Fruit fly (Drosophila melanogaster) whole organism, embryonic: Measurements from ENCODE around the gene HBS1.

Experiments used
- Abd-B ChIP-seq: fragments of 200-800 bp; sonication (Bioruptor generic); optimal IDR thresholded peaks from 2 replicates; lab custom pipeline; 2018; ENCODE audit warnings: missing biosample characterization, mild to moderate bottlenecking, missing genetic modification characterization, moderate library complexity
- CG11085 ChIP-seq: fragments of 200-800 bp; sonication (Bioruptor generic); IDR thresholded peaks from 2 replicates; pipeline ENCODE4 v1.3.6; 2022; ENCODE audit warnings: missing biosample characterization, missing genetic modification characterization
- CG11093 ChIP-seq: fragments of 200-800 bp; sonication (Bioruptor generic); IDR thresholded peaks from 3 replicates; pipeline ENCODE4 v1.3.6; 2022; ENCODE audit warnings: missing biosample characterization, missing genetic modification characterization
- CG11695 ChIP-seq: fragments of 200-800 bp; sonication (Bioruptor generic); IDR thresholded peaks from 3 replicates; pipeline ENCODE4 v1.3.6; 2022; ENCODE audit warnings: missing biosample characterization, missing genetic modification characterization
- CG14050 ChIP-seq: fragments of 200-800 bp; sonication (Bioruptor generic); IDR thresholded peaks from 3 replicates; pipeline ENCODE4 v1.3.6; 2022; ENCODE audit warnings: missing biosample characterization, missing genetic modification characterization
- CG15073 ChIP-seq: fragments of 200-800 bp; sonication (Bioruptor generic); optimal IDR thresholded peaks from 2 replicates; lab custom pipeline; 2016; ENCODE audit warnings: missing biosample characterization, missing genetic modification characterization
- CG15696 ChIP-seq: fragments of 200-800 bp; sonication (Bioruptor generic); optimal IDR thresholded peaks from 2 replicates; lab custom pipeline; 2019; ENCODE audit warnings: missing biosample characterization, mild to moderate bottlenecking, missing genetic modification characterization, moderate library complexity
- CG16779 ChIP-seq: fragments of 200-800 bp; sonication (Bioruptor generic); IDR thresholded peaks from 2 replicates; pipeline ENCODE4 v1.3.6; 2022; ENCODE audit warnings: missing biosample characterization, missing genetic modification characterization
- CG17361 ChIP-seq: fragments of 200-800 bp; sonication (Bioruptor generic); IDR thresholded peaks from 3 replicates; pipeline ENCODE4 v1.3.6; 2022; ENCODE audit warnings: missing biosample characterization, missing genetic modification characterization
- CG1792 ChIP-seq: fragments of 200-800 bp; sonication (Bioruptor generic); optimal IDR thresholded peaks from 2 replicates; lab custom pipeline; 2016; ENCODE audit warnings: missing biosample characterization, missing genetic modification characterization
- CG2712 ChIP-seq: fragments of 200-800 bp; optimal IDR thresholded peaks from 3 replicates; lab custom pipeline; 2019; ENCODE audit warnings: missing biosample characterization, mild to moderate bottlenecking, missing genetic modification characterization, moderate library complexity
- CG30020 ChIP-seq: fragments of 200-800 bp; optimal IDR thresholded peaks from 2 replicates; lab custom pipeline; 2019; ENCODE audit warnings: missing biosample characterization, mild to moderate bottlenecking, missing genetic modification characterization, moderate library complexity
- CG31224 ChIP-seq: fragments of 200-800 bp; sonication (Bioruptor generic); IDR thresholded peaks from 2 replicates; pipeline ENCODE4 v1.3.6; 2022; ENCODE audit warnings: missing biosample characterization, missing genetic modification characterization
- CG31441 ChIP-seq: fragments of 200-800 bp; sonication (Bioruptor generic); IDR thresholded peaks from 2 replicates; pipeline ENCODE4 v1.3.6; 2022; ENCODE audit warnings: missing biosample characterization, missing genetic modification characterization
- CG32772 ChIP-seq: fragments of 200-800 bp; sonication (Bioruptor generic); IDR thresholded peaks from 2 replicates; pipeline ENCODE4 v1.3.6; 2022; ENCODE audit warnings: missing biosample characterization, missing genetic modification characterization
- CG34224 ChIP-seq: fragments of 200-800 bp; sonication (Bioruptor generic); IDR thresholded peaks from 3 replicates; pipeline ENCODE4 v1.3.6; 2022; ENCODE audit warnings: missing biosample characterization, missing genetic modification characterization; ENCODE audit not compliant: partially characterized antibody
- CG34376 ChIP-seq: fragments of 200-800 bp; sonication (Bioruptor generic); optimal IDR thresholded peaks from 2 replicates; lab custom pipeline; 2018; ENCODE audit warnings: missing biosample characterization, mild to moderate bottlenecking, missing genetic modification characterization
- CG3838 ChIP-seq: fragments of 200-800 bp; sonication (Bioruptor generic); optimal IDR thresholded peaks from 3 replicates; lab custom pipeline; 2016; ENCODE audit warnings: missing biosample characterization, missing genetic modification characterization
- CG4328 ChIP-seq: fragments of 200-800 bp; sonication (Bioruptor generic); optimal IDR thresholded peaks from 3 replicates; lab custom pipeline; 2017; ENCODE audit warnings: missing biosample characterization, missing genetic modification reagents, missing genetic modification characterization
- CG4730 ChIP-seq: fragments of 200-800 bp; sonication (Bioruptor generic); IDR thresholded peaks from 2 replicates; pipeline ENCODE4 v1.3.6; 2022; ENCODE audit warnings: missing biosample characterization, missing genetic modification characterization
- CG5245 ChIP-seq: fragments of 200-800 bp; sonication (Bioruptor generic); optimal IDR thresholded peaks from 3 replicates; lab custom pipeline; 2016; ENCODE audit warnings: missing biosample characterization, missing genetic modification characterization
- CG9797 ChIP-seq: fragments of 200-800 bp; sonication (Bioruptor generic); optimal IDR thresholded peaks from 3 replicates; lab custom pipeline; 2018; ENCODE audit warnings: missing biosample characterization, mild to moderate bottlenecking, missing genetic modification characterization
- CG9817 ChIP-seq: fragments of 200-800 bp; sonication (Bioruptor generic); optimal IDR thresholded peaks from 2 replicates; lab custom pipeline; 2018; ENCODE audit warnings: missing biosample characterization, mild to moderate bottlenecking, missing genetic modification characterization, moderate library complexity
- Dek ChIP-seq: fragments of 200-800 bp; sonication (Bioruptor generic); optimal IDR thresholded peaks from 3 replicates; lab custom pipeline; 2019; ENCODE audit warnings: missing biosample characterization, mild to moderate bottlenecking, missing genetic modification characterization, moderate library complexity
- Drgx ChIP-seq: fragments of 200-800 bp; sonication (Bioruptor generic); IDR thresholded peaks from 2 replicates; pipeline ENCODE4 v1.3.6; 2022; ENCODE audit warnings: missing biosample characterization, missing genetic modification characterization
- E2f2 ChIP-seq: fragments of 200-800 bp; sonication (Bioruptor generic); IDR thresholded peaks from 2 replicates; pipeline ENCODE4 v1.3.6; 2022; ENCODE audit warnings: missing biosample characterization, missing genetic modification characterization
- ERR ChIP-seq: fragments of 200-800 bp; sonication (Bioruptor generic); optimal IDR thresholded peaks from 2 replicates; lab custom pipeline; 2016; ENCODE audit warnings: missing biosample characterization, missing genetic modification characterization
- Med ChIP-seq: fragments of 200-800 bp; sonication (Bioruptor generic); peaks from one replicate; lab custom pipeline; 2016; ENCODE audit warnings: missing biosample characterization, missing genetic modification characterization, mild to moderate bottlenecking, inconsistent platforms, moderate library complexity
- Mrtf ChIP-seq: fragments of 200-800 bp; sonication (Bioruptor generic); IDR thresholded peaks from 3 replicates; pipeline ENCODE4 v1.3.6; 2022; ENCODE audit warnings: missing biosample characterization, missing genetic modification characterization
- PHDP ChIP-seq: fragments of 200-800 bp; sonication (Bioruptor generic); optimal IDR thresholded peaks from 3 replicates; lab custom pipeline; 2018; ENCODE audit warnings: missing biosample characterization, mild to moderate bottlenecking, missing genetic modification characterization, moderate library complexity
- Pdp1 ChIP-seq, 2 experiments: fragments of 200-800 bp; sonication (Bioruptor generic); optimal IDR thresholded peaks; 3 replicates each; lab custom pipeline; 2016; ENCODE audit warnings: missing biosample characterization in 2 of 2, missing genetic modification characterization in 2 of 2, mild to moderate bottlenecking in 1 of 2, moderate library complexity in 1 of 2
- Ravus ChIP-seq: fragments of 200-800 bp; sonication (Bioruptor generic); IDR thresholded peaks from 2 replicates; pipeline ENCODE4 v1.3.6; 2022; ENCODE audit warnings: missing biosample characterization, missing genetic modification characterization
- Sin3A ChIP-seq: fragments of >200 bp; optimal IDR thresholded peaks from 2 replicates; lab custom pipeline; 2018
- Vsx1 ChIP-seq: fragments of 200-800 bp; sonication (Bioruptor generic); optimal IDR thresholded peaks from 2 replicates; lab custom pipeline; 2017; ENCODE audit warnings: missing biosample characterization, mild to moderate bottlenecking, missing genetic modification characterization, missing genetic modification reagents
- bowl ChIP-seq: fragments of 200-800 bp; sonication (Bioruptor generic); IDR thresholded peaks from 2 replicates; pipeline ENCODE4 v1.3.6; 2022; ENCODE audit warnings: missing biosample characterization, missing genetic modification characterization
- caup ChIP-seq: fragments of 200-800 bp; sonication (Bioruptor generic); optimal IDR thresholded peaks from 3 replicates; lab custom pipeline; 2017; ENCODE audit warnings: missing biosample characterization, mild to moderate bottlenecking, missing genetic modification characterization, moderate library complexity; ENCODE audit not compliant: severe bottlenecking
- en ChIP-seq: fragments of 200-800 bp; sonication (Bioruptor generic); optimal IDR thresholded peaks from 2 replicates; lab custom pipeline; 2016; ENCODE audit warnings: missing biosample characterization, missing genetic modification characterization
- gce ChIP-seq: fragments of 200-800 bp; sonication (Bioruptor generic); IDR thresholded peaks from 3 replicates; pipeline ENCODE4 v1.3.6; 2022; ENCODE audit warnings: missing biosample characterization, missing genetic modification characterization
- grau ChIP-seq: fragments of 200-800 bp; optimal IDR thresholded peaks from 3 replicates; lab custom pipeline; 2019; ENCODE audit warnings: missing biosample characterization, mild to moderate bottlenecking, missing genetic modification characterization, moderate library complexity
- gsb-n ChIP-seq: fragments of 200-800 bp; sonication (Bioruptor generic); optimal IDR thresholded peaks from 3 replicates; lab custom pipeline; 2018; ENCODE audit warnings: missing biosample characterization, mild to moderate bottlenecking, missing genetic modification characterization
- ind ChIP-seq: fragments of 200-800 bp; sonication (Bioruptor generic); optimal IDR thresholded peaks from 3 replicates; lab custom pipeline; 2016; ENCODE audit warnings: missing biosample characterization, missing genetic modification characterization
- onecut ChIP-seq: fragments of 200-800 bp; sonication (Bioruptor generic); IDR thresholded peaks from 2 replicates; pipeline ENCODE4 v1.3.6; 2022; ENCODE audit warnings: missing biosample characterization, missing genetic modification characterization
- pan ChIP-seq, 4 experiments: fragments of >200 bp in 3 of 4; fragments of 200-800 bp in 1 of 4; sonication (Bioruptor generic) in 1 of 4; optimal IDR thresholded peaks in 3 of 4; IDR thresholded peaks in 1 of 4; 2 replicates each; pipeline versions ENCODE4 v1.3.6 to Lab custom; 2017 to 2022; ENCODE audit warnings: missing biosample characterization in 2 of 4, missing genetic modification characterization in 2 of 4, mixed read lengths in 1 of 4
- phol ChIP-seq: fragments of 200-800 bp; sonication (Bioruptor generic); optimal IDR thresholded peaks from 3 replicates; lab custom pipeline; 2018; ENCODE audit warnings: missing biosample characterization, mild to moderate bottlenecking, missing genetic modification characterization, moderate library complexity
- ranshi ChIP-seq: fragments of 200-800 bp; sonication (Bioruptor generic); IDR thresholded peaks from 2 replicates; pipeline ENCODE4 v1.3.6; 2022; ENCODE audit warnings: missing biosample characterization, missing genetic modification characterization
- row ChIP-seq: fragments of 200-800 bp; sonication (Bioruptor generic); IDR thresholded peaks from 3 replicates; pipeline ENCODE4 v1.3.6; 2022; ENCODE audit warnings: missing biosample characterization, missing genetic modification characterization
- sisA ChIP-seq: fragments of 200-800 bp; sonication (Bioruptor generic); IDR thresholded peaks from 2 replicates; pipeline ENCODE4 v1.3.6; 2022; ENCODE audit warnings: missing biosample characterization, missing genetic modification characterization
- tgo ChIP-seq: fragments of 200-800 bp; sonication (Bioruptor generic); IDR thresholded peaks from 3 replicates; pipeline ENCODE4 v1.3.6; 2022; ENCODE audit warnings: missing biosample characterization, missing genetic modification characterization
- toy ChIP-seq: fragments of 200-800 bp; sonication (Bioruptor generic); IDR thresholded peaks from 2 replicates; pipeline ENCODE4 v1.3.6; 2022; ENCODE audit warnings: missing biosample characterization, missing genetic modification characterization
- vvl ChIP-seq: fragments of 200-800 bp; sonication (Bioruptor generic); IDR thresholded peaks from 2 replicates; pipeline ENCODE4 v1.3.6; 2022; ENCODE audit warnings: missing biosample characterization, missing genetic modification characterization
- wor ChIP-seq: fragments of 200-800 bp; sonication (Bioruptor generic); IDR thresholded peaks from 2 replicates; pipeline ENCODE4 v1.3.6; 2022; ENCODE audit warnings: missing biosample characterization, missing genetic modification characterization

Gene HBS1

dm6 chr3L:1880692-1881091 lies 15.7 kb upstream of the HBS1 start (continued):
- TF ChIP-seq Drgx (GFP tag; lab: Robert Waterston, UW) = peak; percentile 80
- TF ChIP-seq sisA (GFP tag; lab: Robert Waterston, UW) = peak; percentile 68
- 0 out of 2 replicates have a peak, but pooled peaks have one; percentile 22 for TF ChIP-seq CG31441 (GFP tag; lab: Robert Waterston, UW)
- TF ChIP-seq wor (GFP tag; lab: Robert Waterston, UW) = no peak
- no peak for TF ChIP-seq CG1792 (GFP tag; lab: Kevin White, UChicago)
- TF ChIP-seq CG4730 (GFP tag; lab: Robert Waterston, UW) = 0 out of 2 replicates have a peak, but pooled peaks have one; percentile 29
- 0 out of 2 replicates have a peak, but pooled peaks have one; percentile 37 for TF ChIP-seq CG32772
- TF ChIP-seq gsb-n (tag; lab: Kevin White, UChicago) = no peak
- peak; percentile 19 for TF ChIP-seq caup (GFP tag; lab: Kevin White, UChicago)
- TF ChIP-seq CG14050 (GFP tag; lab: Robert Waterston, UW) = 0 out of 3 replicates have a peak, but pooled peaks have one; percentile 22
- TF ChIP-seq CG3838 = no peak
- TF ChIP-seq CG15696 (tag; lab: Kevin White, UChicago) = no peak
- TF ChIP-seq CG17361 (GFP tag; lab: Robert Waterston, UW) = 0 out of 3 replicates have a peak, but pooled peaks have one; percentile 37
- 0 out of 3 replicates have a peak, but pooled peaks have one; percentile 41 for TF ChIP-seq CG11695 (GFP tag; lab: Robert Waterston, UW)
- TF ChIP-seq CG16779 (GFP tag; lab: Robert Waterston, UW) = no peak
- TF ChIP-seq bowl (GFP tag; lab: Robert Waterston, UW) = no peak
- TF ChIP-seq CG11093 (GFP tag; lab: Robert Waterston, UW) = no peak
- peak; percentile 72 for TF ChIP-seq ranshi (GFP tag; lab: Robert Waterston, UW)
- TF ChIP-seq CG15073 (GFP tag; lab: Kevin White, UChicago) = no peak
- no peak for TF ChIP-seq Sin3A
- TF ChIP-seq Med (GFP tag; lab: Kevin White, UChicago) = peak; percentile 90
- TF ChIP-seq CG34376 (GFP tag; lab: Kevin White, UChicago) = no peak
- peak; percentile 59; the same call in 2 of the 3 replicates for TF ChIP-seq tgo
- TF ChIP-seq gce (GFP tag; lab: Robert Waterston, UW) = peak; percentile 43; the same call in 1 of the 3 replicates
- no peak for TF ChIP-seq Abd-B (GFP tag; lab: Kevin White, UChicago)
- peak; percentile 11 to 24 for TF ChIP-seq Pdp1 (GFP tag; optimal IDR thresholded peaks at IDR 0.05; lab: Kevin White, UChicago)
- peak; percentile 4 for TF ChIP-seq grau
- peak; percentile 55; the same call in 1 of the 2 replicates for TF ChIP-seq CG31224 (GFP tag; lab: Robert Waterston, UW)
- TF ChIP-seq CG30020 (tag; lab: Kevin White, UChicago) = no peak
- TF ChIP-seq CG34224 (GFP tag; lab: Robert Waterston, UW) = no peak
- no peak for TF ChIP-seq CG11085 (GFP tag; lab: Robert Waterston, UW)
- no peak for TF ChIP-seq Vsx1 (GFP tag; lab: Kevin White, UChicago)
- TF ChIP-seq PHDP (tag; lab: Kevin White, UChicago) = no peak
- peak; percentile 14; the same call in 1 of the 2 replicates for TF ChIP-seq E2f2
- TF ChIP-seq en (GFP tag; lab: Kevin White, UChicago) = no peak
- TF ChIP-seq ind (GFP tag; lab: Kevin White, UChicago) = peak; percentile 53
- peak; percentile 55; the same call in 1 of the 3 replicates for TF ChIP-seq Mrtf (GFP tag; lab: Robert Waterston, UW)
- TF ChIP-seq toy (GFP tag; lab: Robert Waterston, UW) = peak; percentile 6; the same call in 1 of the 2 replicates
- TF ChIP-seq phol (tag; lab: Kevin White, UChicago) = peak; percentile 32
- TF ChIP-seq row = peak; percentile 60
- TF ChIP-seq Ravus (GFP tag; lab: Robert Waterston, UW) = no peak; the same call in 1 of the 2 replicates
- no peak for TF ChIP-seq ERR (GFP tag; lab: Kevin White, UChicago)
- TF ChIP-seq pan (optimal IDR thresholded peaks at IDR 0.05; lab: Kevin White, UChicago) = no peak
- TF ChIP-seq pan (GFP tag; optimal IDR thresholded peaks at IDR 0.05 in 1 of 2, IDR thresholded peaks at IDR 0.05 in 1 of 2) = peak in 1 of 2 experiments; percentile 71
- TF ChIP-seq CG5245 (GFP tag; lab: Kevin White, UChicago) = peak; percentile 23
- TF ChIP-seq CG9817 (tag; lab: Kevin White, UChicago) = no peak
- TF ChIP-seq Dek = no peak
- no peak for TF ChIP-seq CG4328 (GFP tag; lab: Kevin White, UChicago)
- peak; percentile 35; the same call in 1 of the 2 replicates for TF ChIP-seq onecut (GFP tag; lab: Robert Waterston, UW)
- TF ChIP-seq CG9797 = no peak
- peak; percentile 80 for TF ChIP-seq vvl
- no peak for TF ChIP-seq CG2712
